Fruit fly (Drosophila melanogaster): ENCODE results near the gene betaGlu.

Gene betaGlu

dm6 chr3R:31723206-31723933 lies 48.3 kb downstream of the betaGlu start (continued):
- TF ChIP-seq CG3919 (GFP tag; optimal IDR thresholded peaks at IDR 0.05) (peak; percentile 51), Sox14 (GFP tag; optimal IDR thresholded peaks at IDR 0.05) (peak; percentile 63), CG6792 (GFP tag; optimal IDR thresholded peaks at IDR 0.05) (no peak), ss (GFP tag; optimal IDR thresholded peaks at IDR 0.05) (peak in 1 of 2 experiments; percentile 75), CG34406 (GFP tag; optimal IDR thresholded peaks at IDR 0.05) (no peak), CG6854 (GFP tag; optimal IDR thresholded peaks at IDR 0.05) (no peak), CG9139 (GFP tag; optimal IDR thresholded peaks at IDR 0.05) (no peak), OdsH (GFP tag; optimal IDR thresholded peaks at IDR 0.05) (peak; percentile 40), fd85E (GFP tag; optimal IDR thresholded peaks at IDR 0.05) (no peak), CG6276 (GFP tag; optimal IDR thresholded peaks at IDR 0.05) (peak; percentile 66), vri (GFP tag; optimal IDR thresholded peaks at IDR 0.05) (no peak)

dm6 chr3R:31721958-31722357 lies 49.7 kb downstream of the betaGlu start:
- TF ChIP-seq CG6792 (GFP tag; optimal IDR thresholded peaks at IDR 0.05) (no peak), fkh (GFP tag; optimal IDR thresholded peaks at IDR 0.05) (peak; percentile 95), ss (GFP tag; optimal IDR thresholded peaks at IDR 0.05) (no peak), CG32006 (GFP tag; optimal IDR thresholded peaks at IDR 0.05) (no peak), CG6163 (GFP tag; IDR thresholded peaks at IDR 0.05) (0 out of 3 replicates have a peak, but pooled peaks have one; percentile 23), CG15336 (GFP tag; IDR thresholded peaks at IDR 0.05) (peak; percentile 23; the same call in 1 of the 2 replicates), cyc (GFP tag; optimal IDR thresholded peaks at IDR 0.05) (no peak)

dm6 chr3R:31721466-31721865 lies 50.2 kb downstream of the betaGlu start:
- TF ChIP-seq spab (GFP tag; optimal IDR thresholded peaks at IDR 0.05), result no peak
- TF ChIP-seq CG32006 (GFP tag; optimal IDR thresholded peaks at IDR 0.05), result peak; percentile 51
- TF ChIP-seq Ets96B (tag; optimal IDR thresholded peaks at IDR 0.05), result no peak
- peak in 1 of 2 experiments; percentile 2 for TF ChIP-seq salr (GFP tag; optimal IDR thresholded peaks at IDR 0.05)
- TF ChIP-seq Sox14 (GFP tag; optimal IDR thresholded peaks at IDR 0.05), result no peak
- TF ChIP-seq CG6163 (GFP tag; IDR thresholded peaks at IDR 0.05), result no peak; the same call in 2 of the 3 replicates
- no peak for TF ChIP-seq pdm3 (GFP tag; optimal IDR thresholded peaks at IDR 0.05)

dm6 chr3R:31720112-31720511 lies 51.5 kb downstream of the betaGlu start:
- TF ChIP-seq CG6808 (GFP tag; optimal IDR thresholded peaks at IDR 0.05) (peak; percentile 1), fd59A (GFP tag; optimal IDR thresholded peaks at IDR 0.05) (no peak), CG6854 (GFP tag; optimal IDR thresholded peaks at IDR 0.05) (no peak), CG6163 (GFP tag; IDR thresholded peaks at IDR 0.05) (no peak), CG1621 (tag; optimal IDR thresholded peaks at IDR 0.05) (no peak), dsx (GFP tag; optimal IDR thresholded peaks at IDR 0.05; ENCODE audit: poor library complexity, severe bottlenecking) (peak; percentile 10), CG11902 (GFP tag; optimal IDR thresholded peaks at IDR 0.05) (no peak), CG8119 (GFP tag; IDR thresholded peaks at IDR 0.05) (no peak), net (GFP tag; optimal IDR thresholded peaks at IDR 0.05) (no peak), CG34406 (GFP tag; optimal IDR thresholded peaks at IDR 0.05) (no peak), ss (GFP tag; optimal IDR thresholded peaks at IDR 0.05) (no peak), cyc (GFP tag; optimal IDR thresholded peaks at IDR 0.05) (no peak), topi (GFP tag; optimal IDR thresholded peaks at IDR 0.05) (no peak), CG15336 (GFP tag; IDR thresholded peaks at IDR 0.05) (0 out of 2 replicates have a peak, but pooled peaks have one; percentile 10), Smox (GFP tag; optimal IDR thresholded peaks at IDR 0.05) (no peak), fkh (GFP tag; optimal IDR thresholded peaks at IDR 0.05) (peak; percentile 4), Eip78C (GFP tag) (no peak), svp (GFP tag) (no peak)

- TF ChIP-seq CG3919 (GFP tag; optimal IDR thresholded peaks at IDR 0.05), result no peak
- TF ChIP-seq CG32006 (GFP tag; optimal IDR thresholded peaks at IDR 0.05), result no peak
- TF ChIP-seq achi (GFP tag; optimal IDR thresholded peaks at IDR 0.05), result no peak
- TF ChIP-seq Sox15 (GFP tag; optimal IDR thresholded peaks at IDR 0.05), result no peak
- no peak for TF ChIP-seq CG10631 (GFP tag; optimal IDR thresholded peaks at IDR 0.05)
- TF ChIP-seq lz (GFP tag; optimal IDR thresholded peaks at IDR 0.05), result no peak
- no peak for TF ChIP-seq Eip75B (GFP tag; optimal IDR thresholded peaks at IDR 0.05)
- TF ChIP-seq esn (GFP tag; optimal IDR thresholded peaks at IDR 0.05), result no peak
- TF ChIP-seq net (GFP tag; optimal IDR thresholded peaks at IDR 0.05), result no peak
- no peak for TF ChIP-seq CG6276 (GFP tag; optimal IDR thresholded peaks at IDR 0.05)
- no peak for TF ChIP-seq CG6792 (GFP tag; optimal IDR thresholded peaks at IDR 0.05)
- no peak for TF ChIP-seq fkh (GFP tag; optimal IDR thresholded peaks at IDR 0.05)
- TF ChIP-seq dac (GFP tag; optimal IDR thresholded peaks at IDR 0.05), result no peak
- no peak for TF ChIP-seq Ets21C (GFP tag; optimal IDR thresholded peaks at IDR 0.05)
- TF ChIP-seq svp (GFP tag), result no peak
- TF ChIP-seq CG31627 (GFP tag; optimal IDR thresholded peaks at IDR 0.05), result no peak
These were observed 52.2 kb downstream of the betaGlu start for dm6 chr3R:31719497-31719896.

All from whole organism, prepupa.